Fruit fly (Drosophila melanogaster) whole organism, embryonic: ENCODE results near the gene CG10576.

Experiments used
- Antp ChIP-seq: fragments of 200-800 bp; sonication (Bioruptor generic); optimal IDR thresholded peaks from 3 replicates; lab custom pipeline; 2016; ENCODE audit warnings: missing biosample characterization, missing genetic modification characterization
- BEAF-32 ChIP-seq: fragments of 200-800 bp; sonication (Bioruptor generic); optimal IDR thresholded peaks from 3 replicates; lab custom pipeline; 2017; ENCODE audit warnings: missing biosample characterization, missing genetic modification characterization, mild to moderate bottlenecking, moderate library complexity, missing genetic modification reagents
- CG1647 ChIP-seq: fragments of 200-800 bp; sonication (Bioruptor generic); optimal IDR thresholded peaks from 3 replicates; lab custom pipeline; 2016; ENCODE audit warnings: missing biosample characterization, missing genetic modification characterization
- CG18599 ChIP-seq: fragments of 200-800 bp; sonication (Bioruptor generic); optimal IDR thresholded peaks from 3 replicates; lab custom pipeline; 2017; ENCODE audit warnings: missing biosample characterization, missing genetic modification characterization, mild to moderate bottlenecking, moderate library complexity, missing genetic modification reagents
- CG2199 ChIP-seq: fragments of 200-800 bp; sonication (Bioruptor generic); IDR thresholded peaks from 3 replicates; pipeline ENCODE4 v1.3.6; 2022; ENCODE audit warnings: missing biosample characterization, missing genetic modification characterization
- CG30431 ChIP-seq: fragments of 200-800 bp; sonication (Bioruptor generic); optimal IDR thresholded peaks from 2 replicates; lab custom pipeline; 2017; ENCODE audit warnings: missing biosample characterization, missing genetic modification characterization
- CG3847 ChIP-seq: fragments of 200-800 bp; sonication (Bioruptor generic); IDR thresholded peaks from 2 replicates; pipeline ENCODE4 v1.3.6; 2022; ENCODE audit warnings: missing biosample characterization, missing genetic modification characterization
- CG8944 ChIP-seq: fragments of 200-800 bp; sonication (Bioruptor generic); optimal IDR thresholded peaks from 3 replicates; lab custom pipeline; 2016; ENCODE audit warnings: missing biosample characterization, missing genetic modification characterization
- D19B ChIP-seq: fragments of 200-800 bp; sonication (Bioruptor generic); optimal IDR thresholded peaks from 2 replicates; lab custom pipeline; 2017; ENCODE audit warnings: missing biosample characterization, mild to moderate bottlenecking, missing genetic modification characterization
- Dbx ChIP-seq: fragments of 200-800 bp; sonication (Bioruptor generic); IDR thresholded peaks from 3 replicates; pipeline ENCODE4 v1.3.6; 2022; ENCODE audit warnings: missing biosample characterization, missing genetic modification characterization
- Ets65A ChIP-seq: fragments of 200-800 bp; sonication (Bioruptor generic); peaks from one replicate; lab custom pipeline; 2016; ENCODE audit warnings: missing biosample characterization, missing genetic modification characterization
- HHEX ChIP-seq: fragments of 200-800 bp; sonication (Bioruptor generic); optimal IDR thresholded peaks from 3 replicates; lab custom pipeline; 2017; ENCODE audit warnings: missing biosample characterization, mild to moderate bottlenecking, missing genetic modification characterization, missing genetic modification reagents
- Hey ChIP-seq: fragments of 200-800 bp; sonication (Bioruptor generic); optimal IDR thresholded peaks from 3 replicates; lab custom pipeline; 2018; ENCODE audit warnings: missing biosample characterization, mild to moderate bottlenecking, missing genetic modification characterization
- MBD-R2 ChIP-seq: fragments of 200-800 bp; sonication (Bioruptor generic); IDR thresholded peaks from 2 replicates; pipeline ENCODE4 v1.3.6; 2022; ENCODE audit warnings: missing biosample characterization, missing genetic modification characterization
- abd-A ChIP-seq: fragments of 200-800 bp; sonication (Bioruptor generic); optimal IDR thresholded peaks from 3 replicates; lab custom pipeline; 2019; ENCODE audit warnings: missing biosample characterization, mild to moderate bottlenecking, missing genetic modification characterization, moderate library complexity
- ato ChIP-seq: fragments of 200-800 bp; sonication (Bioruptor generic); IDR thresholded peaks from 2 replicates; pipeline ENCODE4 v1.3.6; 2022; ENCODE audit warnings: missing biosample characterization, missing genetic modification characterization; ENCODE audit not compliant: partially characterized antibody
- bowl ChIP-seq: fragments of 200-800 bp; sonication (Bioruptor generic); IDR thresholded peaks from 2 replicates; pipeline ENCODE4 v1.3.6; 2022; ENCODE audit warnings: missing biosample characterization, missing genetic modification characterization
- crol ChIP-seq: fragments of 200-800 bp; sonication (Bioruptor generic); IDR thresholded peaks from 2 replicates; pipeline ENCODE4 v1.3.6; 2022; ENCODE audit warnings: missing biosample characterization, missing genetic modification characterization
- crp ChIP-seq, 2 experiments: fragments of 200-800 bp; sonication (Bioruptor generic); optimal IDR thresholded peaks; 2 replicates in 1 of 2; 3 replicates in 1 of 2; lab custom pipeline; 2017; ENCODE audit warnings: missing biosample characterization in 2 of 2, missing genetic modification characterization in 2 of 2, mild to moderate bottlenecking in 1 of 2, moderate library complexity in 1 of 2
- ewg ChIP-seq: fragments of 200-800 bp; sonication (Bioruptor generic); optimal IDR thresholded peaks from 3 replicates; lab custom pipeline; 2017; ENCODE audit warnings: mild to moderate bottlenecking, missing biosample characterization, missing genetic modification reagents, missing genetic modification characterization
- exex ChIP-seq: fragments of 200-800 bp; sonication (Bioruptor generic); optimal IDR thresholded peaks from 4 replicates; lab custom pipeline; 2018; ENCODE audit warnings: missing biosample characterization, mild to moderate bottlenecking, missing genetic modification characterization, moderate library complexity
- gem ChIP-seq: fragments of 200-800 bp; sonication (Bioruptor generic); optimal IDR thresholded peaks from 2 replicates; lab custom pipeline; 2019; ENCODE audit warnings: missing biosample characterization, mild to moderate bottlenecking, missing genetic modification characterization, moderate library complexity
- nom ChIP-seq: fragments of 200-800 bp; sonication (Bioruptor generic); optimal IDR thresholded peaks from 2 replicates; lab custom pipeline; 2017; ENCODE audit warnings: missing biosample characterization, missing genetic modification characterization, mild to moderate bottlenecking, moderate library complexity, missing genetic modification reagents
- stwl ChIP-seq: fragments of 200-800 bp; sonication (Bioruptor generic); optimal IDR thresholded peaks from 3 replicates; lab custom pipeline; 2018; ENCODE audit warnings: missing biosample characterization, mild to moderate bottlenecking, missing genetic modification characterization, moderate library complexity
- twi ChIP-seq: fragments of 200-800 bp; optimal IDR thresholded peaks from 2 replicates; lab custom pipeline; 2019; ENCODE audit warnings: missing biosample characterization, mild to moderate bottlenecking, missing genetic modification characterization, moderate library complexity
- zen ChIP-seq: fragments of 200-800 bp; sonication (Bioruptor generic); optimal IDR thresholded peaks from 3 replicates; lab custom pipeline; 2018; ENCODE audit warnings: missing biosample characterization, mild to moderate bottlenecking, missing genetic modification characterization, moderate library complexity

Gene CG10576

DNA sequence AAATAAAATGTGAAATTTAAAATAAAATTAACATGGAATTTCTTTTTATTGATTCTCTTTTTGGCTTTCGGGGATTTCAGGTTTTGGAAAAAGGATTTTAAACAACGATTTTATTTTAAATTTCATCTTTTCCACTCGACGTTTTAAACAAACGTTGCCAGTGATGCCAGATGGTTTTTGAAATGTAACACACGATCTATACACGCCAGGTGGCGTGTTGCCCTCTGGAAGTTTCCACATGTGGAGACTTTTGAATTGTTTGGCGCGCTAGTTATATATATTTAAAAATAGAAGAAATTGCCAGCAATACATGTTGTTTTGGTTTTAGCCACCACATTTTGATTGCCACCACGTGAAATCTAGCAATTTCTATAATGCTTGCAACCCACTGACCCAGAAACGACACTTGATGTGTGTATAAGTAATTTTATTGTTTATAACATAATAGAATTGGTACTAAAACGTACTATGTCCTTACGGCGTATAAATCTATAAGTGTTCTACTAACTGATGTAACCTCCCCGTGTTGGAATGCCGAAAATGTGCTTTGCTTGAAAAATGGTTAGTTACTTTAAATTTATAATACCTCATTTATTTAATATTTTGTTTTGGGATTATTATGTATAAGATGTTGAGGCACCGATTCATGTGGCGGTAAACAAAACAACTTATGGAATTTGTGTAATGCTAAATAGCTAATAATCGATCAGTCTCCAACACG lies 15.7 kb downstream of the CG10576 start (continued):
- TF ChIP-seq CG18599 (GFP tag; lab: Kevin White, UChicago) (no peak), zen (tag; lab: Kevin White, UChicago) (no peak), ewg (GFP tag; lab: Kevin White, UChicago) (no peak), ato (GFP tag; lab: Robert Waterston, UW) (0 out of 2 replicates have a peak, but pooled peaks have one; percentile 23), CG2199 (GFP tag; lab: Robert Waterston, UW) (peak; percentile 21; the same call in 1 of the 3 replicates), HHEX (no peak), stwl (tag; lab: Kevin White, UChicago) (peak; percentile 93), Hey (no peak), gem (peak; percentile 12), twi (tag; lab: Kevin White, UChicago) (no peak), crp (GFP tag; optimal IDR thresholded peaks at IDR 0.05; lab: Kevin White, UChicago) (peak in 1 of 2 experiments; percentile 16), BEAF-32 (GFP tag; lab: Kevin White, UChicago) (peak; percentile 38), CG3847 (GFP tag; lab: Robert Waterston, UW) (peak; percentile 65), CG8944 (GFP tag; lab: Kevin White, UChicago) (no peak), CG1647 (GFP tag; lab: Kevin White, UChicago) (no peak), Dbx (GFP tag; lab: Robert Waterston, UW) (0 out of 3 replicates have a peak, but pooled peaks have one; percentile 25), CG30431 (GFP tag; lab: Kevin White, UChicago) (no peak), Antp (GFP tag; lab: Kevin White, UChicago) (no peak), bowl (GFP tag; lab: Robert Waterston, UW) (no peak), nom (GFP tag; lab: Kevin White, UChicago) (no peak), MBD-R2 (GFP tag; lab: Robert Waterston, UW) (no peak)

dm6 chr3L:5731639-5732038 lies 33.9 kb downstream of the CG10576 start:
- TF ChIP-seq exex (tag; lab: Kevin White, UChicago) = no peak
- TF ChIP-seq crol = peak; percentile 51; the same call in 1 of the 2 replicates
- peak; percentile 72 for TF ChIP-seq abd-A
- no peak for TF ChIP-seq Antp (GFP tag; lab: Kevin White, UChicago)
- TF ChIP-seq, all 482 proteins: peak for 2

- TF ChIP-seq Ets65A = peak; percentile 23
- TF ChIP-seq D19B = no peak
Observed at dm6 chr3L:5713031-5713430, 52.5 kb downstream of the CG10576 start, which contains the start of gene CG44521. CG44521 (plus strand) TSS chr3L:5713331.
